Fruit fly (Drosophila melanogaster) whole organism: Measurements from ENCODE around the gene CG31538.

Experiments used
- CG8478 ChIP-seq: fragments of >200 bp; optimal IDR thresholded peaks from 2 replicates; lab custom pipeline; 2018; ENCODE audit warnings: inconsistent platforms
- Dll ChIP-seq: fragments of >200 bp; optimal IDR thresholded peaks from 2 replicates; lab custom pipeline; 2017
- EcR ChIP-seq, 2 experiments: fragments of >200 bp; optimal IDR thresholded peaks; 2 replicates each; lab custom pipeline; 2017; ENCODE audit warnings: missing biosample characterization in 2 of 2, missing genetic modification characterization in 2 of 2, missing genetic modification reagents in 2 of 2
- pan ChIP-seq: fragments of >200 bp; optimal IDR thresholded peaks from 2 replicates; lab custom pipeline; 2017
- psq ChIP-seq: fragments of >200 bp; optimal IDR thresholded peaks from 2 replicates; lab custom pipeline; 2017
- usp ChIP-seq: fragments of >200 bp; optimal IDR thresholded peaks from 2 replicates; lab custom pipeline; 2017; ENCODE audit warnings: missing biosample characterization, missing genetic modification characterization, mixed read lengths

CG31538 gene

dm6 chr3R:5287965-5288364, 10.3 kb upstream of the CG31538 start:
- no peak for TF ChIP-seq pan (lab: Kevin White, UChicago)
- TF ChIP-seq psq (lab: Kevin White, UChicago), result no peak
- no peak for TF ChIP-seq CG8478 (lab: Kevin White, UChicago)
- TF ChIP-seq Dll, result no peak
- TF ChIP-seq EcR (GFP tag; optimal IDR thresholded peaks at IDR 0.05; lab: Kevin White, UChicago), result no peak
- TF ChIP-seq usp (GFP tag; lab: Kevin White, UChicago), result no peak

dm6 chr3R:5286918-5287636, 9.4 kb upstream of the CG31538 start:
- TF ChIP-seq EcR (GFP tag; optimal IDR thresholded peaks at IDR 0.05; lab: Kevin White, UChicago), result no peak
- TF ChIP-seq usp (GFP tag; lab: Kevin White, UChicago), result no peak
- no peak for TF ChIP-seq pan (lab: Kevin White, UChicago)
- no peak for TF ChIP-seq Dll
- TF ChIP-seq psq (lab: Kevin White, UChicago), result no peak

dm6 chr3R:5285937-5286336, 8.3 kb upstream of the CG31538 start:
- TF ChIP-seq Dll (no peak), usp (GFP tag; lab: Kevin White, UChicago) (no peak), pan (lab: Kevin White, UChicago) (no peak), EcR (GFP tag; optimal IDR thresholded peaks at IDR 0.05; lab: Kevin White, UChicago) (no peak), psq (lab: Kevin White, UChicago) (no peak), CG8478 (lab: Kevin White, UChicago) (no peak)

dm6 chr3R:5283360-5283963, 5.8 kb upstream of the CG31538 start:
- TF ChIP-seq Dll (no peak), usp (GFP tag; lab: Kevin White, UChicago) (no peak), CG8478 (lab: Kevin White, UChicago) (no peak), psq (lab: Kevin White, UChicago) (no peak), pan (lab: Kevin White, UChicago) (no peak), EcR (GFP tag; optimal IDR thresholded peaks at IDR 0.05; lab: Kevin White, UChicago) (no peak)

dm6 chr3R:5282755-5283359, 5.2 kb upstream of the CG31538 start:
- TF ChIP-seq psq (lab: Kevin White, UChicago) (peak; percentile 69), pan (lab: Kevin White, UChicago) (no peak)

dm6 chr3R:5281094-5281493, 3.5 kb upstream of the CG31538 start:
- no peak for TF ChIP-seq EcR (GFP tag; optimal IDR thresholded peaks at IDR 0.05; lab: Kevin White, UChicago)
- peak; percentile 53 for TF ChIP-seq pan (lab: Kevin White, UChicago)

- no peak for TF ChIP-seq pan (lab: Kevin White, UChicago)
These were observed 2.7 kb upstream of the CG31538 start for dm6 chr3R:5280380-5280779.

- TF ChIP-seq Dll, result no peak
- no peak for TF ChIP-seq pan (lab: Kevin White, UChicago)
- no peak for TF ChIP-seq EcR (GFP tag; optimal IDR thresholded peaks at IDR 0.05; lab: Kevin White, UChicago)
- TF ChIP-seq psq (lab: Kevin White, UChicago), result no peak
- no peak for TF ChIP-seq CG8478 (lab: Kevin White, UChicago)
- TF ChIP-seq usp (GFP tag; lab: Kevin White, UChicago), result no peak
These were observed 2.1 kb upstream of the CG31538 start for dm6 chr3R:5279609-5280164.

dm6 chr3R:5278627-5279026, 992 bp upstream of the CG31538 start:
- TF ChIP-seq EcR (GFP tag; optimal IDR thresholded peaks at IDR 0.05; lab: Kevin White, UChicago) (no peak), Dll (no peak), psq (lab: Kevin White, UChicago) (no peak), pan (lab: Kevin White, UChicago) (no peak)

dm6 chr3R:5270806-5271205, 6.8 kb downstream of the CG31538 start:
- TF ChIP-seq Dll (no peak), psq (lab: Kevin White, UChicago) (no peak), CG8478 (lab: Kevin White, UChicago) (no peak), EcR (GFP tag; optimal IDR thresholded peaks at IDR 0.05; lab: Kevin White, UChicago) (no peak), usp (GFP tag; lab: Kevin White, UChicago) (no peak), pan (lab: Kevin White, UChicago) (no peak)

- TF ChIP-seq Dll, result no peak
- no peak for TF ChIP-seq usp (GFP tag; lab: Kevin White, UChicago)
- no peak for TF ChIP-seq psq (lab: Kevin White, UChicago)
- no peak for TF ChIP-seq pan (lab: Kevin White, UChicago)
- TF ChIP-seq CG8478 (lab: Kevin White, UChicago), result no peak
- TF ChIP-seq EcR (GFP tag; optimal IDR thresholded peaks at IDR 0.05; lab: Kevin White, UChicago), result no peak
These were observed 9.1 kb downstream of the CG31538 start for dm6 chr3R:5268495-5268894.

dm6 chr3R:5266282-5266681, 11.4 kb downstream of the CG31538 start:
- TF ChIP-seq usp (GFP tag; lab: Kevin White, UChicago) (no peak), EcR (GFP tag; optimal IDR thresholded peaks at IDR 0.05; lab: Kevin White, UChicago) (no peak), pan (lab: Kevin White, UChicago) (no peak), CG8478 (lab: Kevin White, UChicago) (no peak), Dll (no peak)
